Worm (Caenorhabditis elegans): ENCODE measurements around the gene srd-64.

- TF ChIP-seq egl-27 (tag; optimal IDR thresholded peaks at IDR 0.05): no peak
- TF ChIP-seq elt-2 (tag; optimal IDR thresholded peaks at IDR 0.05): no peak
- TF ChIP-seq nhr-67 (tag; optimal IDR thresholded peaks at IDR 0.05): no peak
- TF ChIP-seq sea-2 (GFP tag; optimal IDR thresholded peaks at IDR 0.05): no peak
- TF ChIP-seq elt-3 (tag; optimal IDR thresholded peaks at IDR 0.05): no peak
- no peak for TF ChIP-seq nhr-25 (tag; optimal IDR thresholded peaks at IDR 0.05)
- no peak for TF ChIP-seq nhr-23 (tag; optimal IDR thresholded peaks at IDR 0.05)
- TF ChIP-seq ceh-82 (tag; optimal IDR thresholded peaks at IDR 0.05): no peak
- TF ChIP-seq daf-12 (tag; optimal IDR thresholded peaks at IDR 0.05): no peak
- TF ChIP-seq nhr-28 (tag; optimal IDR thresholded peaks at IDR 0.05): no peak
- TF ChIP-seq pha-4 (tag; optimal IDR thresholded peaks at IDR 0.05): no peak
Observed at ce11 chrIII:1668519-1668918, 26.4 kb downstream of the srd-64 start, which contains the start of gene glb-30.
